Worm (Caenorhabditis elegans): ENCODE data around the gene F52H2.5.

Gene F52H2.5

ce11 chrX:2583135-2583683 is 23.3 kb upstream of the F52H2.5 start:
- no peak for TF ChIP-seq unc-62 (GFP tag; optimal IDR thresholded peaks at IDR 0.05)

ce11 chrX:2581828-2582589 is 22.1 kb upstream of the F52H2.5 start:
- no peak for TF ChIP-seq unc-62 (GFP tag; optimal IDR thresholded peaks at IDR 0.05)

ce11 chrX:2580524-2580981 is 20.7 kb upstream of the F52H2.5 start, which contains the start of gene H01M10.1:
H01M10.1 (minus strand) TSS chrX:2580574.
- no peak for TF ChIP-seq unc-62 (GFP tag; optimal IDR thresholded peaks at IDR 0.05)

- no peak for TF ChIP-seq unc-62 (GFP tag; optimal IDR thresholded peaks at IDR 0.05)
Measured at ce11 chrX:2577442-2577841, 17.6 kb upstream of the F52H2.5 start, which contains the start of gene ttr-42. ttr-42 (plus strand) TSS chrX:2577742.

- no peak for TF ChIP-seq unc-62 (GFP tag; optimal IDR thresholded peaks at IDR 0.05)
Measured at ce11 chrX:2572646-2573149, 12.8 kb upstream of the F52H2.5 start, which contains the start of the genes ccd-5 and F52H2.1. ccd-5 (minus strand) TSS chrX:2572653. F52H2.1 (plus strand) TSS chrX:2573099.

- TF ChIP-seq unc-62 (GFP tag; optimal IDR thresholded peaks at IDR 0.05) = no peak
Measured at ce11 chrX:2569040-2569439, 9.2 kb upstream of the F52H2.5 start.

ce11 chrX:2567761-2568160 is 7.9 kb upstream of the F52H2.5 start:
- TF ChIP-seq unc-62 (GFP tag; optimal IDR thresholded peaks at IDR 0.05) = no peak

- no peak for TF ChIP-seq unc-62 (GFP tag; optimal IDR thresholded peaks at IDR 0.05)
Measured at ce11 chrX:2565308-2565773, 5.5 kb upstream of the F52H2.5 start, which contains the start of gene F52H2.15. F52H2.15 (plus strand) TSS chrX:2565358.

ce11 chrX:2564047-2564446 is 4.2 kb upstream of the F52H2.5 start, which contains the start of gene dhcr-24:
dhcr-24 (minus strand) TSS chrX:2564147.
- TF ChIP-seq unc-62 (GFP tag; optimal IDR thresholded peaks at IDR 0.05) = no peak

ce11 chrX:2559399-2559798 is 480 bp downstream of the F52H2.5 start:
- TF ChIP-seq unc-62 (GFP tag; optimal IDR thresholded peaks at IDR 0.05) = no peak

- no peak for TF ChIP-seq unc-62 (GFP tag; optimal IDR thresholded peaks at IDR 0.05)
Measured at ce11 chrX:2553433-2553860, 6.4 kb downstream of the F52H2.5 start.

ce11 chrX:2552210-2552674 is 7.6 kb downstream of the F52H2.5 start, which contains the start of gene aat-3:
aat-3 (plus strand) TSS chrX:2552260.
- TF ChIP-seq unc-62 (GFP tag; optimal IDR thresholded peaks at IDR 0.05) = no peak

ce11 chrX:2551450-2551849 is 8.4 kb downstream of the F52H2.5 start:
- TF ChIP-seq unc-62 (GFP tag; optimal IDR thresholded peaks at IDR 0.05) = no peak

- TF ChIP-seq unc-62 (GFP tag; optimal IDR thresholded peaks at IDR 0.05) = no peak
Measured at ce11 chrX:2550665-2551064, 9.2 kb downstream of the F52H2.5 start.

ce11 chrX:2549322-2549721 is 10.6 kb downstream of the F52H2.5 start:
- TF ChIP-seq unc-62 (GFP tag; optimal IDR thresholded peaks at IDR 0.05) = no peak

- no peak for TF ChIP-seq unc-62 (GFP tag; optimal IDR thresholded peaks at IDR 0.05)
Measured at ce11 chrX:2548884-2549283, 11.0 kb downstream of the F52H2.5 start, which contains the start of gene smvt-1. smvt-1 (minus strand) TSS chrX:2548984.

All from whole organism, dauer.